Worm (Caenorhabditis elegans) whole organism, L1 larva: ENCODE measurements around the gene lgc-56.
"Not testable (repeated sequence)": the region's sequence is repeated elsewhere in the genome, so short reads cannot be mapped to it uniquely, and the experiment has no call there.

Experiments used
- C04F5.9 ChIP-seq: sonication (generic microtip); optimal IDR thresholded peaks from 2 replicates; lab custom pipeline; 2016; ENCODE audit warnings: missing genetic modification characterization, missing compliant biosample characterization
- C16A3.4 ChIP-seq: fragments of 150-350 bp; optimal IDR thresholded peaks from 2 replicates; lab custom pipeline; 2014; ENCODE audit warnings: missing biosample characterization, missing genetic modification characterization
- C34B4.2 ChIP-seq: sonication (generic microtip); optimal IDR thresholded peaks from 2 replicates; lab custom pipeline; 2017; ENCODE audit warnings: mild to moderate bottlenecking, missing genetic modification characterization, missing compliant biosample characterization
- aha-1 ChIP-seq: fragments of 150-350 bp; optimal IDR thresholded peaks from 2 replicates; lab custom pipeline; 2014; ENCODE audit warnings: missing biosample characterization, missing genetic modification characterization
- blmp-1 ChIP-seq: fragments of 150-350 bp; optimal IDR thresholded peaks from 2 replicates; lab custom pipeline; 2014; ENCODE audit warnings: missing biosample characterization, missing genetic modification characterization
- ceh-63 ChIP-seq: fragments of 200-800 bp; sonication (Bioruptor generic); optimal IDR thresholded peaks from 2 replicates; lab custom pipeline; 2018; ENCODE audit warnings: mild to moderate bottlenecking, missing genetic modification characterization, missing compliant biosample characterization
- ceh-8 ChIP-seq: fragments of 200-800 bp; sonication (Bioruptor generic); optimal IDR thresholded peaks from 2 replicates; lab custom pipeline; 2018; ENCODE audit warnings: mild to moderate bottlenecking, missing genetic modification characterization, moderate library complexity, missing compliant biosample characterization
- dsc-1 ChIP-seq: sonication (generic microtip); optimal IDR thresholded peaks from 2 replicates; lab custom pipeline; 2016; ENCODE audit warnings: mild to moderate bottlenecking, missing genetic modification characterization, missing compliant biosample characterization
- efl-3 ChIP-seq: fragments of 200-800 bp; sonication (Bioruptor generic); optimal IDR thresholded peaks from 2 replicates; lab custom pipeline; 2018; ENCODE audit warnings: mild to moderate bottlenecking, missing genetic modification characterization, missing compliant biosample characterization
- egl-27 ChIP-seq, 2 experiments: fragments of 150-350 bp in 1 of 2; sonication (generic microtip); optimal IDR thresholded peaks; 3 replicates each; lab custom pipeline; 2017 to 2018; ENCODE audit warnings: missing biosample characterization in 2 of 2, missing genetic modification characterization in 2 of 2, missing genetic modification reagents in 2 of 2
- elt-2 ChIP-seq: sonication (generic microtip); optimal IDR thresholded peaks from 2 replicates; lab custom pipeline; 2016; ENCODE audit warnings: missing genetic modification characterization, mild to moderate bottlenecking, inconsistent platforms, missing compliant biosample characterization, missing genetic modification reagents
- fkh-8 ChIP-seq: sonication (generic microtip); optimal IDR thresholded peaks from 2 replicates; lab custom pipeline; 2016; ENCODE audit warnings: mild to moderate bottlenecking, missing genetic modification characterization, missing compliant biosample characterization
- grh-1 ChIP-seq: fragments of 200-800 bp; sonication (Bioruptor generic); IDR thresholded peaks from 2 replicates; pipeline ENCODE4 v1.3.6; 2022; ENCODE audit warnings: missing genetic modification reagents, missing genetic modification characterization, missing compliant biosample characterization
- hlh-17 ChIP-seq: fragments of 200-800 bp; sonication (Bioruptor generic); optimal IDR thresholded peaks from 2 replicates; lab custom pipeline; 2018; ENCODE audit warnings: missing genetic modification characterization, mild to moderate bottlenecking, missing compliant biosample characterization, moderate library complexity, borderline replicate concordance
- isw-1 ChIP-seq: fragments of 200-800 bp; sonication (Bioruptor generic); IDR thresholded peaks from 2 replicates; pipeline ENCODE4 v1.3.6; 2022; ENCODE audit warnings: missing genetic modification characterization, missing compliant biosample characterization
- jun-1 ChIP-seq: fragments of 150-350 bp; optimal IDR thresholded peaks from 2 replicates; lab custom pipeline; 2014; ENCODE audit warnings: missing biosample characterization, missing genetic modification reagents, missing genetic modification characterization
- lin-14 ChIP-seq: fragments of 200-800 bp; sonication (Bioruptor generic); optimal IDR thresholded peaks from 2 replicates; lab custom pipeline; 2018; ENCODE audit warnings: mild to moderate bottlenecking, missing genetic modification characterization, moderate library complexity, missing compliant biosample characterization
- lin-35 ChIP-seq, 2 experiments: fragments of 150-350 bp; optimal IDR thresholded peaks; 2 replicates each; lab custom pipeline; 2014; ENCODE audit warnings: missing biosample characterization in 2 of 2, missing genetic modification characterization in 2 of 2, missing genetic modification reagents in 2 of 2
- lin-39 ChIP-seq: fragments of 150-350 bp; optimal IDR thresholded peaks from 2 replicates; lab custom pipeline; 2014; ENCODE audit warnings: missing biosample characterization, missing genetic modification reagents, missing genetic modification characterization
- lir-3 ChIP-seq: sonication (generic microtip); optimal IDR thresholded peaks from 2 replicates; lab custom pipeline; 2016; ENCODE audit warnings: mild to moderate bottlenecking, missing genetic modification characterization, moderate library complexity, missing compliant biosample characterization; ENCODE audit not compliant: poor library complexity
- mab-9 ChIP-seq: fragments of 200-800 bp; sonication (Bioruptor generic); IDR thresholded peaks from 2 replicates; pipeline ENCODE4 v1.3.6; 2022; ENCODE audit warnings: missing genetic modification reagents, missing genetic modification characterization, missing compliant biosample characterization
- mdl-1 ChIP-seq, 2 experiments: fragments of 150-350 bp; optimal IDR thresholded peaks; 2 replicates each; lab custom pipeline; 2014 to 2017; ENCODE audit warnings: missing biosample characterization in 2 of 2, missing genetic modification characterization in 2 of 2, inconsistent platforms in 1 of 2
- nhr-11 ChIP-seq: fragments of 150-350 bp; optimal IDR thresholded peaks from 2 replicates; lab custom pipeline; 2014; ENCODE audit warnings: missing biosample characterization, missing genetic modification characterization
- nhr-12 ChIP-seq: sonication (generic microtip); optimal IDR thresholded peaks from 2 replicates; lab custom pipeline; 2017; ENCODE audit warnings: missing biosample characterization, missing genetic modification characterization
- nhr-19 ChIP-seq: fragments of 200-800 bp; sonication (Bioruptor generic); conservative IDR thresholded peaks from 2 replicates; pipeline ENCODE4 v1.3.6; 2022; ENCODE audit warnings: missing genetic modification characterization, missing compliant biosample characterization
- nhr-237 ChIP-seq: fragments of 150-350 bp; optimal IDR thresholded peaks from 2 replicates; lab custom pipeline; 2014; ENCODE audit warnings: missing biosample characterization, missing genetic modification characterization
- nhr-71 ChIP-seq: sonication (generic microtip); optimal IDR thresholded peaks from 2 replicates; lab custom pipeline; 2016; ENCODE audit warnings: mild to moderate bottlenecking, missing genetic modification characterization, moderate library complexity, missing compliant biosample characterization
- nhr-77 ChIP-seq: fragments of 150-350 bp; optimal IDR thresholded peaks from 2 replicates; lab custom pipeline; 2014; ENCODE audit warnings: missing biosample characterization, missing genetic modification characterization
- nhr-85 ChIP-seq: sonication (generic microtip); peaks from one replicate; lab custom pipeline; 2016; ENCODE audit warnings: missing genetic modification characterization, inconsistent platforms, missing compliant biosample characterization
- pax-3 ChIP-seq: fragments of 200-800 bp; sonication (Bioruptor generic); optimal IDR thresholded peaks from 2 replicates; lab custom pipeline; 2018; ENCODE audit warnings: mild to moderate bottlenecking, missing genetic modification characterization, moderate library complexity, missing compliant biosample characterization
- snpc-4 ChIP-seq: fragments of 150-350 bp; optimal IDR thresholded peaks from 2 replicates; lab custom pipeline; 2014; ENCODE audit warnings: missing biosample characterization, missing genetic modification characterization
- sup-37 ChIP-seq: fragments of 200-800 bp; sonication (Bioruptor generic); optimal IDR thresholded peaks from 2 replicates; lab custom pipeline; 2018; ENCODE audit warnings: mild to moderate bottlenecking, missing genetic modification characterization, missing compliant biosample characterization
- unc-130 ChIP-seq: fragments of 150-350 bp; optimal IDR thresholded peaks from 2 replicates; lab custom pipeline; 2017; ENCODE audit warnings: missing biosample characterization, missing genetic modification characterization, inconsistent platforms
- vab-15 ChIP-seq: sonication (generic microtip); optimal IDR thresholded peaks from 2 replicates; lab custom pipeline; 2017; ENCODE audit warnings: missing genotype, mild to moderate bottlenecking, missing genetic modification characterization, missing compliant biosample characterization

lgc-56 gene

ce11 chrII:5154540-5154939, 24.4 kb downstream of the lgc-56 start, which contains the start of gene srb-12:
srb-12 (minus strand) TSS chrII:5154640.
- TF ChIP-seq unc-130 (tag; lab: Kevin White, UChicago) (no peak), lir-3 (no peak), ceh-8 (GFP tag; lab: Kevin White, UChicago) (no peak), elt-2 (tag; lab: Kevin White, UChicago) (no peak), lin-14 (GFP tag; lab: Kevin White, UChicago) (no peak), ceh-63 (no peak), lin-39 (tag; lab: Kevin White, UChicago) (no peak), fkh-8 (tag; lab: Kevin White, UChicago) (no peak), nhr-19 (no peak), hlh-17 (GFP tag; lab: Kevin White, UChicago) (no peak)

ce11 chrII:5156983-5157382, 26.8 kb downstream of the lgc-56 start, which contains the start of gene msp-45:
msp-45 (minus strand) TSS chrII:5157083.
- no peak for TF ChIP-seq nhr-85 (tag; lab: Kevin White, UChicago)
- TF ChIP-seq egl-27 (tag; optimal IDR thresholded peaks at IDR 0.05; lab: Kevin White, UChicago) = no peak
- no peak for TF ChIP-seq snpc-4 (tag; lab: Kevin White, UChicago)
- TF ChIP-seq nhr-237 (tag; lab: Kevin White, UChicago) = no peak
- TF ChIP-seq mab-9 (GFP tag; lab: Robert Waterston, UW) = no peak
- no peak for TF ChIP-seq aha-1 (tag; lab: Kevin White, UChicago)
- TF ChIP-seq C34B4.2 = no peak
- no peak for TF ChIP-seq efl-3 (GFP tag; lab: Kevin White, UChicago)
- no peak for TF ChIP-seq jun-1
- no peak for TF ChIP-seq vab-15

ce11 chrII:5157525-5157924, 27.3 kb downstream of the lgc-56 start, which contains the start of gene srb-13:
srb-13 (minus strand) TSS chrII:5157625.
- TF ChIP-seq dsc-1 (tag; lab: Kevin White, UChicago) (no peak), sup-37 (GFP tag; lab: Kevin White, UChicago) (no peak), nhr-12 (no peak), nhr-71 (tag; lab: Kevin White, UChicago) (no peak), lin-35 (GFP tag; optimal IDR thresholded peaks at IDR 0.05; lab: Kevin White, UChicago) (no peak), C04F5.9 (tag; lab: Kevin White, UChicago) (no peak), hlh-17 (GFP tag; lab: Kevin White, UChicago) (no peak), pax-3 (tag; lab: Kevin White, UChicago) (no peak), grh-1 (no peak), C16A3.4 (tag; lab: Kevin White, UChicago) (no peak), nhr-77 (no peak)

ce11 chrII:5158774-5159173, 28.6 kb downstream of the lgc-56 start, which contains the start of gene F58A6.9:
F58A6.9 (minus strand) TSS chrII:5158874.
- not testable (repeated sequence) for TF ChIP-seq elt-2 (tag; lab: Kevin White, UChicago); mdl-1 (tag; optimal IDR thresholded peaks at IDR 0.05; lab: Kevin White, UChicago); isw-1 (GFP tag; lab: Robert Waterston, UW)

- TF ChIP-seq blmp-1 (tag; lab: Kevin White, UChicago) (no peak), aha-1 (tag; lab: Kevin White, UChicago) (no peak), C34B4.2 (no peak), snpc-4 (tag; lab: Kevin White, UChicago) (no peak), egl-27 (tag; optimal IDR thresholded peaks at IDR 0.05; lab: Kevin White, UChicago) (no peak), nhr-11 (tag; lab: Kevin White, UChicago) (no peak)
Measured at ce11 chrII:5161102-5161501, 30.9 kb downstream of the lgc-56 start, which contains the start of gene C27D6.11. C27D6.11 (minus strand) TSS chrII:5161202.
